Worm (Caenorhabditis elegans) whole organism, L4/young adult: ENCODE results near the gene C46C2.2.
"Not testable (repeated sequence)": the region's sequence is repeated elsewhere in the genome, so short reads cannot be mapped to it uniquely, and the experiment has no call there.

Source experiments
- W03F9.2 ChIP-seq: fragments of 150-350 bp; optimal IDR thresholded peaks from 2 replicates; lab custom pipeline; 2014; ENCODE audit warnings: missing biosample characterization, missing genetic modification characterization
- dao-5 ChIP-seq: sonication (generic microtip); optimal IDR thresholded peaks from 2 replicates; lab custom pipeline; 2016; ENCODE audit warnings: missing genotype, missing genetic modification characterization, moderate library complexity, missing compliant biosample characterization
- him-1 ChIP-seq: sonication (generic microtip); optimal IDR thresholded peaks from 2 replicates; lab custom pipeline; 2016; ENCODE audit warnings: missing genotype, missing genetic modification reagents, missing genetic modification characterization, missing compliant biosample characterization

ce11 chrIV:9249219-9249618 lies 31.7 kb downstream of the C46C2.2 start, which contains the start of gene Y11D7A.7:
- not testable (repeated sequence) for TF ChIP-seq W03F9.2, dao-5, him-1 (tag; lab: Kevin White, UChicago)
